Fruit fly (Drosophila melanogaster) S2 (cell line): ENCODE results near the gene CG13930.

ENCODE experiments used
- CG8478 ChIP-seq: fragments of >200 bp; optimal IDR thresholded peaks from 2 replicates; lab custom pipeline; 2018
- CTCF ChIP-seq, 2 experiments: fragments of >200 bp; optimal IDR thresholded peaks; 2 replicates each; lab custom pipeline; 2018

dm6 chr3L:1692859-1693258 lies 20.3 kb upstream of the CG13930 start:
- TF ChIP-seq CTCF (optimal IDR thresholded peaks at IDR 0.05; lab: Kevin White, UChicago) = no peak
- no peak for TF ChIP-seq CG8478 (lab: Kevin White, UChicago)
